Fruit fly (Drosophila melanogaster): ENCODE measurements around the gene Wdfy2.
A peak's percentile ranks its signal among the peaks of the same experiment; 100 is the strongest.

dm6 chr2L:10474268-10474678 is 51.2 kb downstream of the Wdfy2 start, which contains the start of gene RluA-1:
- TF ChIP-seq lola (GFP tag; optimal IDR thresholded peaks at IDR 0.05) (no peak), Abd-B (GFP tag; optimal IDR thresholded peaks at IDR 0.05) (no peak), psq (GFP tag; optimal IDR thresholded peaks at IDR 0.05) (peak; percentile 86)
